Fruit fly (Drosophila melanogaster): ENCODE measurements around the gene CG46448.
A peak's percentile ranks its signal among the peaks of the same experiment; 100 is the strongest.

The CG46448 gene

dm6 chr2L:2426444-2427188 lies 35.2 kb downstream of the CG46448 start:
- TF ChIP-seq vri (GFP tag; optimal IDR thresholded peaks at IDR 0.05) (no peak), Sox14 (GFP tag; optimal IDR thresholded peaks at IDR 0.05) (peak; percentile 83), Lpt (GFP tag; optimal IDR thresholded peaks at IDR 0.05) (peak; percentile 83), Hr38 (GFP tag; optimal IDR thresholded peaks at IDR 0.05) (peak; percentile 49), fd85E (GFP tag; optimal IDR thresholded peaks at IDR 0.05) (no peak), CG6163 (GFP tag; IDR thresholded peaks at IDR 0.05) (peak; percentile 92), CG6792 (GFP tag; optimal IDR thresholded peaks at IDR 0.05) (peak; percentile 64), eg (GFP tag; IDR thresholded peaks at IDR 0.05) (peak; percentile 95), CG8119 (GFP tag; IDR thresholded peaks at IDR 0.05) (peak; percentile 93), Sox102F (GFP tag; optimal IDR thresholded peaks at IDR 0.05) (peak; percentile 17), Sox15 (GFP tag; optimal IDR thresholded peaks at IDR 0.05) (peak; percentile 33), acj6 (GFP tag; optimal IDR thresholded peaks at IDR 0.05) (peak; percentile 76), salr (GFP tag; optimal IDR thresholded peaks at IDR 0.05) (peak; percentile 66 to 82), CG6854 (GFP tag; optimal IDR thresholded peaks at IDR 0.05) (no peak), topi (GFP tag; optimal IDR thresholded peaks at IDR 0.05) (peak; percentile 47), Ets21C (GFP tag; optimal IDR thresholded peaks at IDR 0.05) (no peak), Ets96B (tag; optimal IDR thresholded peaks at IDR 0.05) (peak; percentile 80), CG1621 (tag; optimal IDR thresholded peaks at IDR 0.05) (peak; percentile 78), fkh (GFP tag; optimal IDR thresholded peaks at IDR 0.05) (no peak), Hr39 (GFP tag; optimal IDR thresholded peaks at IDR 0.05) (peak; percentile 42), CG8319 (GFP tag; optimal IDR thresholded peaks at IDR 0.05) (peak; percentile 31), Eip75B (GFP tag; optimal IDR thresholded peaks at IDR 0.05) (peak; percentile 79), Smox (GFP tag; optimal IDR thresholded peaks at IDR 0.05) (no peak), dsx (GFP tag; optimal IDR thresholded peaks at IDR 0.05; ENCODE audit: poor library complexity, severe bottlenecking) (peak; percentile 6), Met (GFP tag; optimal IDR thresholded peaks at IDR 0.05) (peak; percentile 7), CG34406 (GFP tag; optimal IDR thresholded peaks at IDR 0.05) (peak; percentile 46), spab (GFP tag; optimal IDR thresholded peaks at IDR 0.05) (peak; percentile 74), CG10631 (GFP tag; optimal IDR thresholded peaks at IDR 0.05) (peak; percentile 84), cyc (GFP tag; optimal IDR thresholded peaks at IDR 0.05) (peak; percentile 46), pdm3 (GFP tag; optimal IDR thresholded peaks at IDR 0.05) (peak; percentile 87), CG32006 (GFP tag; optimal IDR thresholded peaks at IDR 0.05) (peak; percentile 97), svp (GFP tag) (peak; percentile 67), esn (GFP tag; optimal IDR thresholded peaks at IDR 0.05) (peak; percentile 41), CG11294 (GFP tag; IDR thresholded peaks at IDR 0.05) (peak; percentile 79), CG11902 (GFP tag; optimal IDR thresholded peaks at IDR 0.05) (peak; percentile 40), Eip93F (GFP tag; optimal IDR thresholded peaks at IDR 0.05) (no peak), CG8632 (GFP tag; optimal IDR thresholded peaks at IDR 0.05) (peak; percentile 66), net (GFP tag; optimal IDR thresholded peaks at IDR 0.05) (peak; percentile 85), dac (GFP tag; optimal IDR thresholded peaks at IDR 0.05) (peak; percentile 91), lz (GFP tag; optimal IDR thresholded peaks at IDR 0.05) (peak; percentile 49), CG10669 (GFP tag; optimal IDR thresholded peaks at IDR 0.05) (peak; percentile 79), CG31627 (GFP tag; optimal IDR thresholded peaks at IDR 0.05) (peak; percentile 43), achi (GFP tag; optimal IDR thresholded peaks at IDR 0.05) (peak; percentile 84), Blimp-1 (GFP tag; optimal IDR thresholded peaks at IDR 0.05) (no peak), CG6808 (GFP tag; optimal IDR thresholded peaks at IDR 0.05) (peak; percentile 73), Eip78C (GFP tag) (peak; percentile 96), fd59A (GFP tag; optimal IDR thresholded peaks at IDR 0.05) (peak; percentile 73), OdsH (GFP tag; optimal IDR thresholded peaks at IDR 0.05) (peak; percentile 89), CG6276 (GFP tag; optimal IDR thresholded peaks at IDR 0.05) (peak; percentile 92), Hr4 (GFP tag; optimal IDR thresholded peaks at IDR 0.05) (peak; percentile 96), CG3032 (tag; optimal IDR thresholded peaks at IDR 0.05) (peak; percentile 79)
